Fruit fly (Drosophila melanogaster): ENCODE data around the gene Ho.

Ho gene

DNA sequence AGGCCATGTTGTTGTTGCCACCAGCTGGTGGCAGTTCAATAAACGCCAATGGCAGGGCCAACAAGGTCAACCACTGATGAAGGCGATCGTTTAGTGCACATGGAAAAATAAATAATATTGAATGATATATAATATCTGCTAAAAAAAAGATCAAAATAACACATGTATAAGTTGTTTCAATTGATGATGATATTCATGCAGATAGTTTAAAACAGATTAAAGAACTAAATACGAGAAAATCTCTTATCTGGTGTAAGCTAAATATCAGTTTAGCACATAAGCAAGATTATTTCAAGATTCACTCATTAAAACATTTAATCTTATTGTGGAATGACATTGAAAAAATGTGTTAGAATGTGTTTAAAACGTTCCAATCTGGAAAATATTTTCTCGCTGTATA, 16.1 kb upstream of the Ho start (continued):
- TF ChIP-seq CG9437 (GFP tag; optimal IDR thresholded peaks at IDR 0.05) (peak; percentile 64), CG13775 (GFP tag; optimal IDR thresholded peaks at IDR 0.05) (no peak), ci (GFP tag; IDR thresholded peaks at IDR 0.05) (0 out of 3 replicates have a peak, but pooled peaks have one; percentile 21), ac (GFP tag; optimal IDR thresholded peaks at IDR 0.05) (no peak), Dll (GFP tag; IDR thresholded peaks at IDR 0.05; ENCODE audit: partially characterized antibody) (no peak), grau (tag; optimal IDR thresholded peaks at IDR 0.05) (peak; percentile 62), knrl (GFP tag; IDR thresholded peaks at IDR 0.05; ENCODE audit: partially characterized antibody) (no peak), hkb (optimal IDR thresholded peaks at IDR 0.05) (no peak), hkb (GFP tag; IDR thresholded peaks at IDR 0.05) (peak; percentile 38; the same call in 1 of the 2 replicates), yki (optimal IDR thresholded peaks at IDR 0.05) (no peak), CG43689 (GFP tag; IDR thresholded peaks at IDR 0.05) (no peak), Side (GFP tag; optimal IDR thresholded peaks at IDR 0.05) (no peak), CG6175 (GFP tag; IDR thresholded peaks at IDR 0.05) (no peak), CG2678 (tag; optimal IDR thresholded peaks at IDR 0.05) (peak; percentile 77), Doc3 (GFP tag; IDR thresholded peaks at IDR 0.05; ENCODE audit: partially characterized antibody) (no peak), CG31365 (tag; optimal IDR thresholded peaks at IDR 0.05) (no peak), da (GFP tag; optimal IDR thresholded peaks at IDR 0.05) (no peak), Usf (GFP tag; optimal IDR thresholded peaks at IDR 0.05) (no peak), mirr (GFP tag; optimal IDR thresholded peaks at IDR 0.05) (no peak), Stat92E (GFP tag; optimal IDR thresholded peaks at IDR 0.05) (no peak), salm (tag; optimal IDR thresholded peaks at IDR 0.05) (peak; percentile 44), Fer1 (GFP tag; optimal IDR thresholded peaks at IDR 0.05) (peak; percentile 45), gt (GFP tag; IDR thresholded peaks at IDR 0.05) (no peak), sd (tag; optimal IDR thresholded peaks at IDR 0.05) (peak; percentile 66), CG13624 (GFP tag; optimal IDR thresholded peaks at IDR 0.05) (no peak), CG1529 (GFP tag; optimal IDR thresholded peaks at IDR 0.05) (no peak), CG16813 (GFP tag; IDR thresholded peaks at IDR 0.05; ENCODE audit: partially characterized antibody) (no peak), CG11696 (GFP tag; IDR thresholded peaks at IDR 0.05) (no peak), z (GFP tag; IDR thresholded peaks at IDR 0.05) (no peak), eyg (GFP tag; optimal IDR thresholded peaks at IDR 0.05) (no peak), stc (GFP tag; IDR thresholded peaks at IDR 0.05) (no peak; the same call in 1 of the 2 replicates), hb (GFP tag; IDR thresholded peaks at IDR 0.05; ENCODE audit: partially characterized antibody) (no peak), cato (GFP tag; optimal IDR thresholded peaks at IDR 0.05; ENCODE audit: borderline replicate concordance) (no peak), Ptx1 (GFP tag; IDR thresholded peaks at IDR 0.05) (peak; percentile 62), pho (GFP tag; optimal IDR thresholded peaks at IDR 0.05) (no peak), CG15073 (GFP tag; optimal IDR thresholded peaks at IDR 0.05) (no peak), Hmx (GFP tag; optimal IDR thresholded peaks at IDR 0.05) (no peak), CG12299 (tag; optimal IDR thresholded peaks at IDR 0.05) (no peak), CG6254 (GFP tag; optimal IDR thresholded peaks at IDR 0.05) (no peak), fd3F (GFP tag; optimal IDR thresholded peaks at IDR 0.05) (peak; percentile 32), wdn (GFP tag; IDR thresholded peaks at IDR 0.05) (no peak), dpn (GFP tag; optimal IDR thresholded peaks at IDR 0.05) (no peak), Oli (tag; optimal IDR thresholded peaks at IDR 0.05) (peak; percentile 70), Ravus (GFP tag; IDR thresholded peaks at IDR 0.05) (no peak), CG2889 (GFP tag; IDR thresholded peaks at IDR 0.05) (no peak), Mad (GFP tag; optimal IDR thresholded peaks at IDR 0.05) (no peak), CG5245 (GFP tag; optimal IDR thresholded peaks at IDR 0.05) (no peak), jumu (GFP tag; optimal IDR thresholded peaks at IDR 0.05) (no peak), CG12219 (GFP tag; optimal IDR thresholded peaks at IDR 0.05) (peak; percentile 4), CG15696 (tag; optimal IDR thresholded peaks at IDR 0.05) (no peak), CG31441 (GFP tag; IDR thresholded peaks at IDR 0.05) (peak; percentile 66), Bgb (GFP tag; IDR thresholded peaks at IDR 0.05; ENCODE audit: partially characterized antibody) (no peak)
